Worm (Caenorhabditis elegans): ENCODE measurements around the gene gst-33.

Gene gst-33

DNA sequence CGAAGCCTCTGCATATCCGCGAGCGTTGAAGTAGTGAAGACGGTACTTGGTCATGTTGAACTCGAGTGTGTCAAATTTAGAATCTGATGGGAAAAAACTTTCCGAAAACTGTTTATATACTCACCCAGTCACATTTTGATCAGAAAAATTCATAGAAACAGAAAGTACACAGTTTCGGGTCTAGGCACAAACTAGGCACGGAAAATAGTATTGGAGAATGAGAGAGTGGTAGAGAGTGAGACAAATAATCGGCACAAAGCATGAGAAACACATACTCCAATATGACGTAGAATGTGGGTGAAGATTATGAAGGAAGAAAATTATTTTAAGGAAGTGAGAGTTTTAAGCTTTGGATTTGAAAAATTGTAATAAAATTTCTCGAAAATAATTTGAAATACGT is at the start of gene gst-33:
Gene gst-33 (minus strand): TSS at position 127 of the 400 bp plus-strand sequence.
- TF ChIP-seq nfyb-1 (GFP tag; IDR thresholded peaks at IDR 0.05) (no peak), him-1 (tag; optimal IDR thresholded peaks at IDR 0.05) (no peak), T26A5.8 (tag; optimal IDR thresholded peaks at IDR 0.05) (no peak), ets-4 (GFP tag; optimal IDR thresholded peaks at IDR 0.05) (no peak), hmg-1.2 (GFP tag; IDR thresholded peaks at IDR 0.05) (peak; percentile 88)

DNA sequence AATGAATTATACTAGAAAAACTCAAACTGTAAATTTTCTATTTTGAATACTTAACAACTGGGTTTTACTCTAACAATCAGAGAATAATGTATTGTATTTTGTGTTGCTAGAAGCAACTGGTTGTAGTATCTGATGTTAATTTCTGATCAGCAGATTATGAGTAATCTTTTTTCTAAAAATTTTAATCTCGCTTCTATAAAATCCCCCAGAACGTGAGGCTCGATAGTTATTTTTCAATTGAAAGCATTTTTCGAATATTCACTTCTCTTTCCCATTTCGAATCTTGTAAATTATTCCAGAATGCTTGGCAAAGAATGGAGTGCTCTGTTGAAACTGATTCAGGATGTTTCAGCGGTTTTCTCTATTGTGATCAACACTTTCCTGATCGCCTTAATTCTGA is 49.5 kb upstream of the gst-33 start, which contains the start of gene str-227:
Gene str-227 (plus strand): TSS at position 301 of the 400 bp plus-strand sequence.
- TF ChIP-seq ceh-27 (GFP tag; optimal IDR thresholded peaks at IDR 0.05) (no peak), ceh-79 (tag; optimal IDR thresholded peaks at IDR 0.05) (no peak), mel-28 (tag; optimal IDR thresholded peaks at IDR 0.05; ENCODE audit: borderline replicate concordance) (no peak), ztf-3 (GFP tag; optimal IDR thresholded peaks at IDR 0.05) (no peak), hmg-1.2 (GFP tag; IDR thresholded peaks at IDR 0.05) (no peak), tbp1 (GFP tag; optimal IDR thresholded peaks at IDR 0.05) (no peak), F57C9.4 (tag; optimal IDR thresholded peaks at IDR 0.05) (no peak), atf-7 (tag; optimal IDR thresholded peaks at IDR 0.05) (no peak), lsy-27 (tag; optimal IDR thresholded peaks at IDR 0.05; ENCODE audit: borderline replicate concordance, insufficient read depth) (no peak), xnd-1 (tag; optimal IDR thresholded peaks at IDR 0.05) (no peak), hlh-12 (tag; optimal IDR thresholded peaks at IDR 0.05) (no peak), ztf-6 (GFP tag; IDR thresholded peaks at IDR 0.05) (no peak), ceh-91 (GFP tag; IDR thresholded peaks at IDR 0.05) (no peak), athp-1 (tag; optimal IDR thresholded peaks at IDR 0.05) (no peak)

DNA sequence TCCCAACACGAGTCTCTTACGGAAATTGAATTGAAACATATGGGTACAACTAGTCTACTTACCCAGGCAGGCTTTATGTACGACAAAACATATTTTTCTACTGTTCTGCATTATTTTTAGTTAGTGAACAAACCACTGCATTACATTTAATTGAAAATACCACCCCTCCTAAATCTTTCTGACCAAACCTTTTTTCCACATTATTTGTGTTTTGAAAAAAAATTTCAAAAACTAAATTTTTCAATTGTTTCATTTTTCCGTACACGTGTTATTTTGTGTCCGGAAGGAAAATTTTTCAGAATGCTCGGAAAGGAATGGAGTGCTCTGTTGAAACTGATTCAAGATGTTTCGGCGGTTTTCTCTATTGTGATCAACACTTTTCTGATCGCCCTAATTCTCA is 44.0 kb upstream of the gst-33 start, which contains the start of gene str-226:
Gene str-226 (plus strand): TSS at position 301 of the 400 bp plus-strand sequence.
- TF ChIP-seq tbp1 (GFP tag; optimal IDR thresholded peaks at IDR 0.05) (no peak), sdz-38 (tag; optimal IDR thresholded peaks at IDR 0.05) (no peak), egl-18 (GFP tag; IDR thresholded peaks at IDR 0.05) (no peak), F39B2.1 (GFP tag; IDR thresholded peaks at IDR 0.05) (no peak)

DNA sequence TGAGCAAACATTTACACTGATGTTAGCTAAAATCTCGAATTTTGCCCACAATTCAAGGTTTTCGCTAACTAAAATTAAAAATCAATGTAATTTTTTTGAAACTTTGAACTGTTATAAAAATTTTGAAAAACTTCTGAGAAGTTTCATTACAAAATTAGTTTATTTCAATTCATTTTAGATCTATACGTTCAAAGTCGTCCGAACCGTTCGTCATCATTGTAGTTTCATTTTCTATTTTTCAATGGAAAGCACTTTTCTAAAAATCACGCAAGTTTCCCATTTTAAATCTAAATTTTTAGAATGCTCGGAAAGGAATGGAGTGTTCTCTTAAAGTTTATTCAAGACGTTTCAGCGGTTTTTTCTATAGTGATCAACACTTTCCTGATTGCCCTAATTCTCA is 41.5 kb upstream of the gst-33 start, which contains the start of gene str-228:
Gene str-228 (plus strand): TSS at position 301 of the 400 bp plus-strand sequence.
- TF ChIP-seq zim-3 (tag; optimal IDR thresholded peaks at IDR 0.05) (no peak), let-526 (GFP tag; IDR thresholded peaks at IDR 0.05) (no peak), hmg-1.2 (GFP tag; IDR thresholded peaks at IDR 0.05) (no peak), die-1 (tag; optimal IDR thresholded peaks at IDR 0.05) (no peak), bed-2 (GFP tag; IDR thresholded peaks at IDR 0.05) (no peak), B0336.3 (GFP tag; IDR thresholded peaks at IDR 0.05) (no peak), ceh-58 (GFP tag; IDR thresholded peaks at IDR 0.05) (no peak)

DNA sequence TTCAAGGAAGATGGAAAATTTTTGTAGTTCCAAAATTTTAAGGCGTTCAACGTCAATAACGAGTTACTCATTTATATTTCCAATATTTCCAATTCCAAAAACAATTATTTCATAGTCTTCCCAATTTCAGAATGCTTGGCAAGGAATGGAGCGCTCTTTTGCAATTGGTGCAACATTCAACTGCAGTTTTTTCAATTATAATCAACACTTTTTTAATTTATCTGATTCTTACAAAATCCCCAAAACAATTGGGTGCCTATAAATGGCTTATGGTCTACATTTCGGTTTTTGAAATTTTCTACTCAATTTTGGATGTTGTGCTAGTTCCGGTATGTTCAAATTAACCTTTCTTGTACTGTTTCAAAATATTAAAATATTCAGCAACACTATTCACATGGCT is 39.3 kb upstream of the gst-33 start, which contains the start of gene str-225:
Gene str-225 (plus strand): TSS at position 132 of the 400 bp plus-strand sequence.
- TF ChIP-seq lir-1 (GFP tag; conservative IDR thresholded peaks at IDR 0.05): no peak
- no peak for TF ChIP-seq Y67H2A.10 (GFP tag; conservative IDR thresholded peaks at IDR 0.05)
- TF ChIP-seq atf-7 (tag; optimal IDR thresholded peaks at IDR 0.05): no peak
- TF ChIP-seq B0019.2 (GFP tag; conservative IDR thresholded peaks at IDR 0.05): no peak
- TF ChIP-seq unc-62 (GFP tag; optimal IDR thresholded peaks at IDR 0.05): no peak
- no peak for TF ChIP-seq lsl-1 (GFP tag; optimal IDR thresholded peaks at IDR 0.05)
- TF ChIP-seq pbrm-1 (GFP tag; IDR thresholded peaks at IDR 0.05): no peak
- TF ChIP-seq egl-44 (GFP tag; IDR thresholded peaks at IDR 0.05): no peak
- no peak for TF ChIP-seq hmg-20 (GFP tag; IDR thresholded peaks at IDR 0.05)
- no peak for TF ChIP-seq hlh-12 (tag; optimal IDR thresholded peaks at IDR 0.05)
- TF ChIP-seq die-1 (tag; optimal IDR thresholded peaks at IDR 0.05): no peak
- TF ChIP-seq F39B2.1 (GFP tag; IDR thresholded peaks at IDR 0.05): no peak
- TF ChIP-seq zim-3 (tag; optimal IDR thresholded peaks at IDR 0.05): no peak
- no peak for TF ChIP-seq ztf-6 (GFP tag; IDR thresholded peaks at IDR 0.05)

Data from whole organism, young adult.